Worm (Caenorhabditis elegans): ENCODE measurements around the gene F54C9.7.
A peak's percentile ranks its signal among the peaks of the same experiment; 100 is the strongest.

The F54C9.7 gene

DNA sequence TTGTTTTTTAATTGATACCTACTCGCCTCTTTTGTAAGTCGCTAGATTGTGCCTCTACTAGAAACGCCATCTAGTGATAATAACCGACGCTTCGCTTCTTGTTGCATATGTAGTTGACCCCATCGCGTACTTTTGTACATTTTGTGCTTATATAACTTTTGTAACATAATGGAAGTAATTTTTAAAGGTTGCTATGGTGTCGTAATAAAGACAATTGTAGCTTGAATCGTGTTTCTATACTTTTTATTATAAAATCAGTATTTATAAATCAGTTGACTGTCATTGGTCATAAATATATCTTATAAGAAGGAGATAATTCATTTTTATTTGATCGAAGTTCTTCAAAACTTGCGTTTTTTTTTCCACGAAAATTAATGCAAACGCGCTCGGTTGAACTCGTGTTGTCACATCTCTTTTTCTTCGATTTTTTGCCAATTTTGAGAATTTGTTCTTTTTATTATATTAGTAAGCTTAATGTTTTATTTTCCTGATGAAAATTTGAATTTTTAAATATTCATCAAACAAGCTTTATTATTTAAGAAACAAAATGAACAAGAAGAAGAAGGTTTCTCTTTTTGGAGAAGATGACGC lies 4.5 kb downstream of the F54C9.7 start, which contains the start of gene F54C9.9 (continued):
- TF ChIP-seq aptf-3 (GFP tag; IDR thresholded peaks at IDR 0.05) (no peak), aptf-2 (GFP tag; conservative IDR thresholded peaks at IDR 0.05) (no peak), die-1 (tag; optimal IDR thresholded peaks at IDR 0.05) (peak; percentile 49), tbp1 (GFP tag; optimal IDR thresholded peaks at IDR 0.05) (peak; percentile 11), mxl-1 (tag; optimal IDR thresholded peaks at IDR 0.05) (no peak), ceh-100 (GFP tag; IDR thresholded peaks at IDR 0.05) (peak; percentile 50; the same call in 1 of the 2 replicates), snpc-1.3 (tag; optimal IDR thresholded peaks at IDR 0.05; ENCODE audit: insufficient read depth) (no peak), egl-18 (GFP tag; IDR thresholded peaks at IDR 0.05) (no peak), xnd-1 (tag; optimal IDR thresholded peaks at IDR 0.05) (peak; percentile 33), B0336.3 (GFP tag; IDR thresholded peaks at IDR 0.05) (peak; percentile 73; the same call in 1 of the 2 replicates), Y56A3A.18 (GFP tag; IDR thresholded peaks at IDR 0.05) (no peak), ztf-25 (GFP tag; IDR thresholded peaks at IDR 0.05) (no peak), atf-7 (tag; optimal IDR thresholded peaks at IDR 0.05) (no peak), egl-44 (GFP tag; IDR thresholded peaks at IDR 0.05) (no peak), cebp-2 (GFP tag; IDR thresholded peaks at IDR 0.05) (no peak), snpc-3.4 (tag; optimal IDR thresholded peaks at IDR 0.05) (no peak), him-1 (tag; optimal IDR thresholded peaks at IDR 0.05) (peak; percentile 23), madf-10 (tag; optimal IDR thresholded peaks at IDR 0.05) (no peak), T07F8.4 (tag; optimal IDR thresholded peaks at IDR 0.05) (no peak), T26A5.8 (tag; optimal IDR thresholded peaks at IDR 0.05) (no peak), tbx-9 (tag; optimal IDR thresholded peaks at IDR 0.05; ENCODE audit: borderline replicate concordance) (no peak), Y79H2A.3 (GFP tag; conservative IDR thresholded peaks at IDR 0.05) (peak; percentile 87), dpl-1 (GFP tag; optimal IDR thresholded peaks at IDR 0.05) (no peak), snpc-1.1 (tag; optimal IDR thresholded peaks at IDR 0.05; ENCODE audit: insufficient read depth) (no peak), madf-3 (GFP tag; IDR thresholded peaks at IDR 0.05) (peak; percentile 74; the same call in 1 of the 2 replicates), B0019.2 (GFP tag; conservative IDR thresholded peaks at IDR 0.05) (no peak), F55B11.4 (tag; optimal IDR thresholded peaks at IDR 0.05; ENCODE audit: borderline replicate concordance, insufficient read depth) (no peak), B0261.1 (tag; optimal IDR thresholded peaks at IDR 0.05) (no peak), ztf-18 (tag; optimal IDR thresholded peaks at IDR 0.05) (no peak), lir-1 (GFP tag; conservative IDR thresholded peaks at IDR 0.05) (no peak), nhr-120 (GFP tag; IDR thresholded peaks at IDR 0.05) (no peak), nhr-27 (tag; optimal IDR thresholded peaks at IDR 0.05) (no peak), pbrm-1 (GFP tag; IDR thresholded peaks at IDR 0.05) (0 out of 2 replicates have a peak, but pooled peaks have one; percentile 31), pha-4 (tag; optimal IDR thresholded peaks at IDR 0.05) (no peak), K12H6.12 (tag; optimal IDR thresholded peaks at IDR 0.05) (no peak), hmg-1.2 (GFP tag; IDR thresholded peaks at IDR 0.05) (peak; percentile 32; the same call in 1 of the 2 replicates), athp-1 (tag; optimal IDR thresholded peaks at IDR 0.05) (peak; percentile 24), rpc-1 (optimal IDR thresholded peaks at IDR 0.05) (no peak), rpc-1 (tag; optimal IDR thresholded peaks at IDR 0.05) (peak; percentile 0), lag-1 (GFP tag; IDR thresholded peaks at IDR 0.05) (no peak), attf-6 (GFP tag; IDR thresholded peaks at IDR 0.05) (peak; percentile 75), somi-1 (GFP tag; optimal IDR thresholded peaks at IDR 0.05) (no peak), hmg-20 (GFP tag; IDR thresholded peaks at IDR 0.05) (no peak), zfh-2 (GFP tag; conservative IDR thresholded peaks at IDR 0.05) (no peak), mel-28 (tag; optimal IDR thresholded peaks at IDR 0.05; ENCODE audit: borderline replicate concordance) (no peak), ZK185.1 (tag; optimal IDR thresholded peaks at IDR 0.05; ENCODE audit: poor library complexity, severe bottlenecking) (no peak), ceh-79 (tag; optimal IDR thresholded peaks at IDR 0.05) (no peak), sptf-2 (GFP tag; optimal IDR thresholded peaks at IDR 0.05) (no peak), bed-2 (GFP tag; IDR thresholded peaks at IDR 0.05) (no peak)

All from whole organism, young adult.